Worm (Caenorhabditis elegans) whole organism, midembryonic: Measurements from ENCODE around the gene F41B5.1.

Source experiments
- T22C8.4 ChIP-seq: fragments of 200-800 bp; sonication (Bioruptor generic); IDR thresholded peaks from 2 replicates; pipeline ENCODE4 v1.3.6; 2022; ENCODE audit warnings: missing genetic modification characterization, missing compliant biosample characterization
- cog-1 ChIP-seq: sonication (generic microtip); optimal IDR thresholded peaks from 2 replicates; lab custom pipeline; 2016; ENCODE audit warnings: missing genetic modification characterization, missing compliant biosample characterization
- flt-1 ChIP-seq: fragments of 200-800 bp; sonication (Bioruptor generic); IDR thresholded peaks from 2 replicates; pipeline ENCODE4 v1.3.6; 2022; ENCODE audit warnings: missing genetic modification characterization, missing compliant biosample characterization
- klf-2 ChIP-seq: fragments of 200-800 bp; sonication (Bioruptor generic); conservative IDR thresholded peaks from 2 replicates; pipeline ENCODE4 v1.3.6; 2022; ENCODE audit warnings: missing genetic modification reagents, missing genetic modification characterization, missing compliant biosample characterization
- med-1 ChIP-seq: sonication (generic microtip); optimal IDR thresholded peaks from 2 replicates; lab custom pipeline; 2017; ENCODE audit warnings: missing genetic modification characterization, mild to moderate bottlenecking, missing compliant biosample characterization, antibody characterized with exemption, missing genetic modification reagents; ENCODE audit not compliant: insufficient read depth
- ref-1 ChIP-seq: fragments of 200-800 bp; sonication (Bioruptor generic); conservative IDR thresholded peaks from 2 replicates; pipeline ENCODE4 v1.3.6; 2022; ENCODE audit warnings: missing genetic modification reagents, missing genetic modification characterization, missing compliant biosample characterization
- tab-1 ChIP-seq: fragments of 200-800 bp; sonication (Bioruptor generic); IDR thresholded peaks from 2 replicates; pipeline ENCODE4 v1.3.6; 2022; ENCODE audit warnings: missing genetic modification characterization, missing compliant biosample characterization
- ztf-23 ChIP-seq: fragments of 200-800 bp; sonication (Bioruptor generic); IDR thresholded peaks from 2 replicates; pipeline ENCODE4 v1.3.6; 2022; ENCODE audit warnings: missing genetic modification reagents, missing genetic modification characterization, missing compliant biosample characterization
- ztf-29 ChIP-seq: fragments of 200-800 bp; sonication (Bioruptor generic); IDR thresholded peaks from 2 replicates; pipeline ENCODE4 v1.3.6; 2022; ENCODE audit warnings: missing genetic modification reagents, missing genetic modification characterization, missing compliant biosample characterization

F41B5.1 gene

DNA sequence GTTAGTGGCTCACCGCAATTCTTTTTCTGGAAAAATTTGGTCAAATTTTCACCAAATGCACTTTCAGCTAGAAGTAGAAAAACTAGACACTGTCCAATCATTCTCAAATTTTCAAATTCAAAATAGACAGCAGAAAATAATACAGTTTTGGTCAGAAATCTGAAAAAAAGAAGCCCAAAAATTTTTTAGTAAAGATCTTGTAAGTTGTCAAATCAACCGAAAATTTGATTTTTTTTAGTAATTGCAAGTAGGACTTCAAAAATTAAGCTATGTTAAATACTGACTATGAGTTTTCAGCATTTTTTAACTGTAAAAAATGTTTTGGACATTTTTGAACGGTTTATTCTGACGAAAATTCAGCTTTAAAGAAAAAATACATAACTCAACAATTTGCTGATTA, 45.6 kb downstream of the F41B5.1 start, which contains the start of gene Y19D10B.8:
Gene Y19D10B.8, minus strand, starts transcription at position 101 of the 400 bp plus-strand sequence.
- TF ChIP-seq klf-2 (GFP tag; lab: Robert Waterston, UW) (no peak), ztf-29 (GFP tag; lab: Robert Waterston, UW) (no peak), cog-1 (no peak), ztf-23 (GFP tag; lab: Robert Waterston, UW) (no peak), ref-1 (GFP tag; lab: Robert Waterston, UW) (no peak), med-1 (GFP tag; lab: Kevin White, UChicago) (no peak), tab-1 (GFP tag; lab: Robert Waterston, UW) (no peak), flt-1 (no peak), T22C8.4 (no peak)

DNA sequence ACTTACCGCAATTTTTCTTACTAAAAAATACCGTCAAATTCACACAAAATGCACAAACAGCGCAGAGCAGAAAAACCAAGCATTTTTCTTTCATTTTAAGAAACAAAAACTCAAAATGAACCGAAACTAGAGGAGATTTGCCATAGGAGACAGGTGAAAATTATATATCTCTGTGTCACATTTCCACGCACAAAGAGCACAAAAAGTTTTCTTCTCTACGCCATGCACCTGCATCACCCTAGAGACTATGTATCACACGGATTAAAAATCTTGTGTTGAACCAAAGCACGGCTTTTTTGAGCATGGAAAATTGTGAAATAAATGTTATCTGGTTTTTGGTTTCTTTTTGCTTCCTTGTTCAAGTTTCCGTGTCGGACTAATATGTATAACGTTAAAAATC, 48.4 kb downstream of the F41B5.1 start, which contains the start of gene irld-15:
Gene irld-15, minus strand, starts transcription at position 101 of the 400 bp plus-strand sequence.
- no peak for TF ChIP-seq T22C8.4
- TF ChIP-seq ztf-23 (GFP tag; lab: Robert Waterston, UW) = no peak
- TF ChIP-seq klf-2 (GFP tag; lab: Robert Waterston, UW) = no peak
- TF ChIP-seq ztf-29 (GFP tag; lab: Robert Waterston, UW) = no peak
- TF ChIP-seq tab-1 (GFP tag; lab: Robert Waterston, UW) = no peak
- TF ChIP-seq ref-1 (GFP tag; lab: Robert Waterston, UW) = no peak
- no peak for TF ChIP-seq cog-1
- no peak for TF ChIP-seq flt-1
